Fruit fly (Drosophila melanogaster): ENCODE data around the gene CG4956.

DNA sequence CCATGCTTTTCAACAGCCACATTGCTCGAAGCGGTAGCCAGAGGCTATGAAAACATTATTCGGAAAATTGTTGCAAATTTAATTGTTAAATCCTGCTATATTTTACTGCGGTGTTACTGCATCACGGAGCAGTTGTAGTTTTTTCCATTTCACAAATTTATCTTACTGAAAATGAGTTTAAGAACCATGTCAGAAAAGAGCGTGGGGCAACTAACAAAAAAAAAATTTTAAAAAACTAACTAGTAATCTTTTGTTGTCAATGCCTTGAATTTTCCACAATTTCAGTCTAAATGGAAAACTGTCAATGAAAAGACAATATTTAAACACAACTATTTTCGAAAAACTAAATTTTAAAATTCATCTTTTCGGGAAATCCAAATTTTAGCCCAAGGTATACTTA is 32.7 kb upstream of the CG4956 start, which contains the start of gene CG5024:
- TF ChIP-seq CG8478 (optimal IDR thresholded peaks at IDR 0.05) (no peak), CTCF (optimal IDR thresholded peaks at IDR 0.05) (no peak)

Data from S2 (cell line).